Worm (Caenorhabditis elegans): ENCODE results near the gene mab-5.

The mab-5 gene

DNA sequence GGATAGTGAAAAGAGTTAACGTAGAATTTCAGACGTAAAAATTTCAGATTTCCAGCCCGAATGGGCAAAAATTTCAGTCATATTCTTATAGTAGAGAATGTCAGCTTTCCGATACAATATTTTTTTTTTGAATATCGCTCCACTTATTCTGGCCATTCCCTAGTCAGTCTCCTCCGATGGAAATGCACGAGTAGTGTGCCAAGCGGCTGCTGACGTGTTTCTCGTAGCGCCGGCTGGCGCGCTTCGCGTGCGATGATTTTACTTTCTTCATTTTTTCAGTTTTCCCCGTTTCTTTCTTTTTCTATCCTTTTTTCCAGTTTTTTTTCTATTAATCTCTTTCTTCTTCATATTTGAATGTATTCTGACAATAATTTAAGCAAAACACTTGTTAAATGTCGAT, 12.3 kb downstream of the mab-5 start:
- TF ChIP-seq elt-2 (tag; optimal IDR thresholded peaks at IDR 0.05) (peak; percentile 26), hmg-11 (tag; optimal IDR thresholded peaks at IDR 0.05) (peak; percentile 42), nhr-25 (tag; optimal IDR thresholded peaks at IDR 0.05) (peak; percentile 8), nhr-23 (tag; optimal IDR thresholded peaks at IDR 0.05) (peak; percentile 23), snpc-4 (tag; optimal IDR thresholded peaks at IDR 0.05) (peak; percentile 20), pha-4 (tag; optimal IDR thresholded peaks at IDR 0.05) (peak; percentile 37), R02D3.7 (tag; optimal IDR thresholded peaks at IDR 0.05) (peak; percentile 37), lin-15B (tag; optimal IDR thresholded peaks at IDR 0.05) (peak; percentile 70), lsy-12 (tag; optimal IDR thresholded peaks at IDR 0.05) (peak; percentile 50), nfya-1 (tag; optimal IDR thresholded peaks at IDR 0.05; ENCODE audit: insufficient read depth) (peak; percentile 61)

DNA sequence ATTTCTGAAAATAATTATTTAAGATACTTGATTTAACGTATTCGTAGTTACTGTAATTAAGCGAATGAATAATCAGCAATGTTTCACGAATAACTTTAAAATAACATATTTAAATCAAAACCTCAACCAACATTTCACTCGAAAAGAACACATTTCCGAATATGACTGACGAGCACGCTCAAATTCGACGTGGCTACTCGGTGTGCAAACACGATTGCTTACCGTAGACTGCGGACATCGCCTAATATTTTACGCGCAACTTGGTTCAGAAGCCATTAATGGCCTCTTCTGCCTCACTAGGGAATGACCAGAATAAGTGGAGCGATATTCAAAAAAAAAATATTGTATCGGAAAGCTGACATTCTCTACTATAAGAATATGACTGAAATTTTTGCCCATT, 13.3 kb downstream of the mab-5 start, which contains the start of gene snu-23:
Gene snu-23 (minus strand): TSS at position 156 of the 400 bp plus-strand sequence.
- peak; percentile 30 for TF ChIP-seq lin-15B (tag; optimal IDR thresholded peaks at IDR 0.05)
- TF ChIP-seq lin-39 (tag; optimal IDR thresholded peaks at IDR 0.05) = peak; percentile 27
- no peak for TF ChIP-seq elt-3 (tag; optimal IDR thresholded peaks at IDR 0.05)
- no peak for TF ChIP-seq ztf-11 (tag; optimal IDR thresholded peaks at IDR 0.05)
- TF ChIP-seq daf-12 (tag; optimal IDR thresholded peaks at IDR 0.05) = no peak
- TF ChIP-seq nhr-11 (tag; optimal IDR thresholded peaks at IDR 0.05) = no peak
- no peak for TF ChIP-seq ZK546.5 (tag; optimal IDR thresholded peaks at IDR 0.05)
- TF ChIP-seq pha-4 (tag; optimal IDR thresholded peaks at IDR 0.05) = peak; percentile 26
- TF ChIP-seq pqm-1 (tag; optimal IDR thresholded peaks at IDR 0.05) = no peak
- no peak for TF ChIP-seq eor-1 (tag; optimal IDR thresholded peaks at IDR 0.05)
- peak; percentile 74 for TF ChIP-seq nfya-1 (tag; optimal IDR thresholded peaks at IDR 0.05; ENCODE audit: insufficient read depth)
- peak; percentile 7 for TF ChIP-seq hmg-11 (tag; optimal IDR thresholded peaks at IDR 0.05)
- no peak for TF ChIP-seq mml-1 (tag; optimal IDR thresholded peaks at IDR 0.05)

DNA sequence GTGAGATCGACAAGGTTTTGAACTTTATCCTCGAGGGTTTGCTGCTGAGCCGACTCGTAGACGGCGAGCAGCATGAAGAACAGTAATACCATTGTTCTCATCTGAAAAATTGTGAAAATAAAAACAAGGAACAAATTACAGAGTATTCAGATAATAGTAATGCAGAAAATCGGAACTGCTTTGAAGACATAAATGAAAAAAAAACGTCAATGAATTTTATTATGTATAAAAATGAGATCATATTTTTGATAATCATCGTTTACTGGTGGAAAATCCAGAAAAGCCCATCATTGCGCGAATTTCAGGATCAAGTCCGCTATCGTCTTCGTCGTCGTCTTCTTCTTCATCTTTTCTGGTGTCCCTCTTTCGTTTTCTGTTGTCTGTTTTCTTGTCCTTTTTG, 14.3 kb downstream of the mab-5 start, which contains the start of gene ZK686.3:
Gene ZK686.3 (minus strand): TSS at position 101 of the 400 bp plus-strand sequence.
- TF ChIP-seq unc-39 (tag; optimal IDR thresholded peaks at IDR 0.05) (no peak), zag-1 (tag; optimal IDR thresholded peaks at IDR 0.05) (no peak), ceh-82 (tag; optimal IDR thresholded peaks at IDR 0.05) (no peak), ama-1 (optimal IDR thresholded peaks at IDR 0.05) (peak; percentile 38), nhr-77 (tag; optimal IDR thresholded peaks at IDR 0.05) (no peak), snpc-4 (tag; optimal IDR thresholded peaks at IDR 0.05) (no peak)

DNA sequence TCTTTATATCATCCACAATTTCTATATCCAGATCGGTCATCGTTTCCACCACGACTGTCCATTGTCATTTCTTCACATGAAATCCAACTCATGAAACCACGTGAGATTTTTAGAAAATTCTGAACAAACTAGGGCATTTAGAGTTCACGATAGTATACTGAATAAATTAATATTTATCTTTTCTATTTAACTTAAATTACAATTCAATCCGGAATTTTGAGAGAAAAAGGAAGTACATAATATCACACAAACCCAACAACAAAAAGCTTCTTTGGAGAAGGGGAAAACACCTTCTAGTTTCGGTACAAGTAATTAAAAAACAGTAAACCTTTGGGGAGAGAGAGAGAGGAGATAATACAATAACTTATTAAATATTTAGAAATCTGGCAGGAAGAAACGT, 15.8 kb downstream of the mab-5 start, which contains the start of gene ZK686.5:
Gene ZK686.5 (minus strand): TSS at position 101 of the 400 bp plus-strand sequence.
- TF ChIP-seq nfya-1 (tag; optimal IDR thresholded peaks at IDR 0.05; ENCODE audit: insufficient read depth) (no peak), tbx-2 (tag; optimal IDR thresholded peaks at IDR 0.05) (no peak), fos-1 (tag; optimal IDR thresholded peaks at IDR 0.05) (no peak), nhr-11 (tag; optimal IDR thresholded peaks at IDR 0.05) (no peak), R02D3.7 (tag; optimal IDR thresholded peaks at IDR 0.05) (no peak), lsy-12 (tag; optimal IDR thresholded peaks at IDR 0.05) (no peak), pha-4 (tag; optimal IDR thresholded peaks at IDR 0.05) (no peak), nhr-23 (tag; optimal IDR thresholded peaks at IDR 0.05) (no peak), skn-1 (tag; optimal IDR thresholded peaks at IDR 0.05) (no peak), sea-2 (GFP tag; optimal IDR thresholded peaks at IDR 0.05) (no peak), mdl-1 (tag; optimal IDR thresholded peaks at IDR 0.05) (no peak), eor-1 (tag; optimal IDR thresholded peaks at IDR 0.05) (no peak), ama-1 (optimal IDR thresholded peaks at IDR 0.05) (no peak), nhr-43 (tag; optimal IDR thresholded peaks at IDR 0.05; ENCODE audit: poor library complexity, severe bottlenecking) (no peak), ceh-9 (tag; optimal IDR thresholded peaks at IDR 0.05) (no peak), egl-5 (tag; optimal IDR thresholded peaks at IDR 0.05) (no peak)

DNA sequence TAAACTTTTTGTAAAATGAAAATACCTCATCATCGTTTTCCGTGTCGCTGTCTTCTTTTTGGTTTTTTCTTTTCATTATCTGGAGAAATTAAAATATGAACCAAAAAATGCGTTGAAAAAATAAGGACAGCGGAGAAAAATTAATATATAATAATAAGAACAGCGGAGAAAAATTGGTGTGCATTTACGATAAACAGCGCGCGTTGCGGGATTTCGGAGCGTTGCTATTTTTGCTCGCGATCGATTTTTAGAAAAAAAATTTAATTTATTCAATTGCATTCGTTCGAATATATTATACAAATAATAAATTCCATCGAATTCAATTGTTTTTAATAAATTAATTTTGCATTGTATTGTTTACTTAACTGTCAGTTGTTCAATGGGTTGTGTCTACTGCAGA, 17.3 kb downstream of the mab-5 start, which contains the start of gene ZK686.2:
Gene ZK686.2 (minus strand): TSS at position 79 of the 400 bp plus-strand sequence.
- TF ChIP-seq pha-4 (tag; optimal IDR thresholded peaks at IDR 0.05) = peak; percentile 69
- no peak for TF ChIP-seq ceh-82 (tag; optimal IDR thresholded peaks at IDR 0.05)
- TF ChIP-seq lin-15B (tag; optimal IDR thresholded peaks at IDR 0.05) = peak; percentile 35
- TF ChIP-seq ZK546.5 (tag; optimal IDR thresholded peaks at IDR 0.05) = no peak
- no peak for TF ChIP-seq nhr-12 (tag; optimal IDR thresholded peaks at IDR 0.05)
- TF ChIP-seq nfya-1 (tag; optimal IDR thresholded peaks at IDR 0.05; ENCODE audit: insufficient read depth) = peak; percentile 58
- TF ChIP-seq R02D3.7 (tag; optimal IDR thresholded peaks at IDR 0.05) = peak; percentile 93
- peak; percentile 44 for TF ChIP-seq nhr-23 (tag; optimal IDR thresholded peaks at IDR 0.05)
- no peak for TF ChIP-seq hmg-11 (tag; optimal IDR thresholded peaks at IDR 0.05)
- TF ChIP-seq ceh-28 (tag; optimal IDR thresholded peaks at IDR 0.05) = peak; percentile 55
- no peak for TF ChIP-seq ztf-11 (tag; optimal IDR thresholded peaks at IDR 0.05)
